Fruit fly (Drosophila melanogaster): ENCODE data around the gene tin.

DNA sequence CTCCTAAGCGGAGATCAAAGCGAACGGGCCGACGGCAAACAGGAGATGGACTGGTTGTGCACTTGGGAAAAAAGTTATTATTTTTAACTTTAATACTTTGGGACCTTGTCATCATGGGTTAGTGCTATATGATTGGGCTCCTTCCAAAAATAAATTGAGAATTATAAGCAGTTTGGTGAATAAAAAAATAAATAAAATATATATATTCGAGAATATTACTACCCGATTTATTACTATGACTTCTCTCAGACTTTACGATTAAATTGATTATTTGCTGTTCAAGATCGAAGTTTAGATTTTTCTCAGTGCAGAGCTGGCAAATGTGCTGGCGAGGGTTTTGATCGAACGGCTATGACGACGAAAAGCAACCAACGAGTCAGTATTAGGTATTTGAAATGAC lies 41.2 kb downstream of the tin start:
- no peak for TF ChIP-seq insv (optimal IDR thresholded peaks at IDR 0.05)
- no peak for TF ChIP-seq h (optimal IDR thresholded peaks at IDR 0.05)
- no peak for TF ChIP-seq Sin3A (optimal IDR thresholded peaks at IDR 0.05)
- TF ChIP-seq ttk (optimal IDR thresholded peaks at IDR 0.05) = no peak
